Worm (Caenorhabditis elegans): ENCODE measurements around the gene srp-1.

srp-1 gene

ce11 chrV:723895-724352, 29.2 kb upstream of the srp-1 start, which contains the start of gene fbxb-72 (continued):
- TF ChIP-seq nhr-42 (GFP tag; IDR thresholded peaks at IDR 0.05) (peak; percentile 89), lim-7 (GFP tag; IDR thresholded peaks at IDR 0.05) (0 out of 2 replicates have a peak, but pooled peaks have one; percentile 19), dmd-8 (GFP tag; IDR thresholded peaks at IDR 0.05) (no peak), dpl-1 (GFP tag; optimal IDR thresholded peaks at IDR 0.05) (peak; percentile 31), daf-8 (GFP tag; IDR thresholded peaks at IDR 0.05) (no peak), nhr-11 (tag; optimal IDR thresholded peaks at IDR 0.05) (peak; percentile 49), ztf-7 (tag; optimal IDR thresholded peaks at IDR 0.05) (peak; percentile 66), aly-2 (tag; optimal IDR thresholded peaks at IDR 0.05) (no peak), snpc-4 (tag; optimal IDR thresholded peaks at IDR 0.05) (no peak), snpc-1.2 (GFP tag; IDR thresholded peaks at IDR 0.05) (peak; percentile 58; the same call in 1 of the 2 replicates), cey-2 (tag; optimal IDR thresholded peaks at IDR 0.05; ENCODE audit: borderline replicate concordance, insufficient read depth) (no peak), dve-1 (tag; optimal IDR thresholded peaks at IDR 0.05; ENCODE audit: insufficient read depth) (peak; percentile 90), nhr-102 (tag; optimal IDR thresholded peaks at IDR 0.05) (peak; percentile 95), lir-3 (tag; optimal IDR thresholded peaks at IDR 0.05) (no peak), vab-7 (GFP tag; IDR thresholded peaks at IDR 0.05) (no peak), ctbp-1 (GFP tag; IDR thresholded peaks at IDR 0.05) (no peak), lin-13 (GFP tag; optimal IDR thresholded peaks at IDR 0.05) (peak; percentile 14), rbr-2 (tag; optimal IDR thresholded peaks at IDR 0.05) (peak; percentile 34), ceh-62 (tag; optimal IDR thresholded peaks at IDR 0.05) (no peak), aha-1 (tag) (peak; percentile 95), sdz-12 (GFP tag; optimal IDR thresholded peaks at IDR 0.05) (no peak), zfp-2 (tag; optimal IDR thresholded peaks at IDR 0.05) (no peak), Y75B8A.6 (GFP tag; IDR thresholded peaks at IDR 0.05) (peak; percentile 69; the same call in 1 of the 2 replicates), lsy-2 (tag; optimal IDR thresholded peaks at IDR 0.05) (peak; percentile 76 to 84), D1046.2 (GFP tag; IDR thresholded peaks at IDR 0.05) (no peak), nhr-6 (tag; optimal IDR thresholded peaks at IDR 0.05) (peak; percentile 93), mes-2 (tag; optimal IDR thresholded peaks at IDR 0.05; ENCODE audit: poor library complexity, severe bottlenecking) (peak; percentile 86), spr-3 (GFP tag; optimal IDR thresholded peaks at IDR 0.05) (peak; percentile 22), ces-1 (GFP tag; optimal IDR thresholded peaks at IDR 0.05) (no peak), nhr-41 (GFP tag; IDR thresholded peaks at IDR 0.05) (0 out of 2 replicates have a peak, but pooled peaks have one; percentile 7), spr-1 (tag; optimal IDR thresholded peaks at IDR 0.05) (peak; percentile 92), lin-1 (GFP tag; IDR thresholded peaks at IDR 0.05) (no peak; the same call in 1 of the 2 replicates), dmd-9 (GFP tag; IDR thresholded peaks at IDR 0.05) (no peak; the same call in 1 of the 2 replicates), tra-1 (GFP tag; IDR thresholded peaks at IDR 0.05) (no peak; the same call in 1 of the 2 replicates), mdt-29 (GFP tag; IDR thresholded peaks at IDR 0.05) (peak; percentile 32; the same call in 1 of the 2 replicates), Y48G9A.11 (GFP tag; IDR thresholded peaks at IDR 0.05) (0 out of 2 replicates have a peak, but pooled peaks have one; percentile 14), fos-1 (tag; optimal IDR thresholded peaks at IDR 0.05) (no peak), madf-9 (GFP tag; conservative IDR thresholded peaks at IDR 0.05) (no peak), ceh-28 (tag; optimal IDR thresholded peaks at IDR 0.05) (no peak), Y105C5A.15 (GFP tag; IDR thresholded peaks at IDR 0.05) (peak; percentile 8; the same call in 1 of the 2 replicates), egl-43 (GFP tag; IDR thresholded peaks at IDR 0.05) (no peak), zfp-3 (GFP tag; conservative IDR thresholded peaks at IDR 0.05) (peak; percentile 97), attf-4 (tag; optimal IDR thresholded peaks at IDR 0.05) (no peak), nhr-10 (tag; optimal IDR thresholded peaks at IDR 0.05) (peak; percentile 96), ztf-11 (tag; optimal IDR thresholded peaks at IDR 0.05) (no peak), dmd-6 (GFP tag; IDR thresholded peaks at IDR 0.05) (no peak), lin-15B (tag; optimal IDR thresholded peaks at IDR 0.05) (no peak), nhr-28 (tag; optimal IDR thresholded peaks at IDR 0.05) (peak; percentile 45), ama-1 (optimal IDR thresholded peaks at IDR 0.05) (peak; percentile 99), madf-5 (GFP tag; IDR thresholded peaks at IDR 0.05) (no peak), duxl-1 (tag; optimal IDR thresholded peaks at IDR 0.05; ENCODE audit: poor library complexity) (peak; percentile 75)

Data from whole organism, L4 larva.